Worm (Caenorhabditis elegans) whole organism, late embryonic: ENCODE measurements around the gene nhr-232.

ENCODE experiments used
- ama-1 ChIP-seq: fragments of 150-350 bp; optimal IDR thresholded peaks from 2 replicates; lab custom pipeline; 2014
- hlh-30 ChIP-seq: sonication (generic microtip); optimal IDR thresholded peaks from 2 replicates; lab custom pipeline; 2017; ENCODE audit warnings: antibody characterized with exemption, missing genetic modification characterization, missing compliant biosample characterization; ENCODE audit not compliant: insufficient read depth
- lim-6 ChIP-seq: sonication (generic microtip); optimal IDR thresholded peaks from 2 replicates; lab custom pipeline; 2016; ENCODE audit warnings: missing genetic modification characterization, missing compliant biosample characterization
- rnt-1 ChIP-seq: sonication (generic microtip); optimal IDR thresholded peaks from 2 replicates; lab custom pipeline; 2016; ENCODE audit warnings: missing genetic modification characterization, missing compliant biosample characterization
- unc-3 ChIP-seq, 2 experiments: fragments of 200-800 bp in 1 of 2; sonication (Bioruptor generic) in 1 of 2; sonication (generic microtip) in 1 of 2; conservative IDR thresholded peaks in 1 of 2; optimal IDR thresholded peaks in 1 of 2; 2 replicates each; pipeline versions ENCODE4 v1.3.6 to Lab custom; 2016 to 2022; ENCODE audit warnings: missing compliant biosample characterization in 2 of 2, missing genetic modification characterization in 2 of 2, missing genetic modification reagents in 1 of 2

DNA sequence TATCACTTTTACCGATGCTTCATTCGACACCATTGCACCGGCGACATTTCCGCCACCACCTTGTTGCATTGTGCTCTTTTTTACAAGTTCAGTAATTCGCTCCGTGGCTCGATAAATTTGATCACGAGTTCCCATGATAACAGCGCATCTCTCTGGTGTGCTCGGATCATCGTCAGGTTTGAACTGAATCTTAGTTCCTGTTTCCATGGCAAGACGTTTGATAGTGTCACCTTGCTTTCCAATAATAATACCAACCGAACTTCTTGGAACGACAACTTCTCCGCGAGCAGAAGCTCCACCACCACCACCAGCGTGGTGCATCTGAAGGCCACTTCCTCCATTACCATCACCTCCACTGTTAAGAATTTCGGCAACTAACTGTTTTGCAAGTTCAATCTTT, 18.8 kb upstream of the nhr-232 start:
- no peak for TF ChIP-seq hlh-30 (tag; lab: Kevin White, UChicago)
- TF ChIP-seq rnt-1 (tag; lab: Kevin White, UChicago) = no peak
- TF ChIP-seq ama-1 (lab: Kevin White, UChicago) = no peak
- TF ChIP-seq unc-3 (GFP tag; conservative IDR thresholded peaks at IDR 0.05; lab: Robert Waterston, UW) = no peak
- no peak for TF ChIP-seq unc-3 (tag; optimal IDR thresholded peaks at IDR 0.05; lab: Kevin White, UChicago)
- no peak for TF ChIP-seq lim-6 (tag; lab: Kevin White, UChicago)
